Worm (Caenorhabditis elegans): ENCODE measurements around the gene Y73B6A.1.

Gene Y73B6A.1

ce11 chrIV:6667898-6668297 is at the start of gene Y73B6A.1:
Gene Y73B6A.1 (minus strand): TSS chrIV:6667998.
- TF ChIP-seq unc-62 (GFP tag; optimal IDR thresholded peaks at IDR 0.05), result no peak

ce11 chrIV:6664336-6664735 is 3.5 kb downstream of the Y73B6A.1 start:
- TF ChIP-seq unc-62 (GFP tag; optimal IDR thresholded peaks at IDR 0.05), result no peak

ce11 chrIV:6657519-6658031 is 10.2 kb downstream of the Y73B6A.1 start, which contains the start of gene C01B10.11:
Gene C01B10.11 (plus strand): TSS chrIV:6657981.
- no peak for TF ChIP-seq unc-62 (GFP tag; optimal IDR thresholded peaks at IDR 0.05)

ce11 chrIV:6655747-6656146 is 12.1 kb downstream of the Y73B6A.1 start:
- no peak for TF ChIP-seq unc-62 (GFP tag; optimal IDR thresholded peaks at IDR 0.05)

- no peak for TF ChIP-seq unc-62 (GFP tag; optimal IDR thresholded peaks at IDR 0.05)
Measured at ce11 chrIV:6653663-6654201, 14.1 kb downstream of the Y73B6A.1 start.

- TF ChIP-seq unc-62 (GFP tag; optimal IDR thresholded peaks at IDR 0.05), result no peak
Measured at ce11 chrIV:6652479-6653022, 15.2 kb downstream of the Y73B6A.1 start.

- TF ChIP-seq unc-62 (GFP tag; optimal IDR thresholded peaks at IDR 0.05), result no peak
Measured at ce11 chrIV:6648625-6649024, 19.2 kb downstream of the Y73B6A.1 start.

ce11 chrIV:6646905-6647304 is 20.9 kb downstream of the Y73B6A.1 start:
- no peak for TF ChIP-seq unc-62 (GFP tag; optimal IDR thresholded peaks at IDR 0.05)

- TF ChIP-seq unc-62 (GFP tag; optimal IDR thresholded peaks at IDR 0.05), result no peak
Measured at ce11 chrIV:6645867-6646655, 21.7 kb downstream of the Y73B6A.1 start, which contains the start of gene hil-7. Gene hil-7 (plus strand): TSS chrIV:6646312.

ce11 chrIV:6639880-6640279 is 27.9 kb downstream of the Y73B6A.1 start, which contains the start of gene C01B10.6:
Gene C01B10.6 (plus strand): TSS chrIV:6640180.
- TF ChIP-seq unc-62 (GFP tag; optimal IDR thresholded peaks at IDR 0.05), result no peak

ce11 chrIV:6638256-6638655 is 29.5 kb downstream of the Y73B6A.1 start, which contains the start of gene C01B10.7:
Gene C01B10.7 (plus strand): TSS chrIV:6638556.
- no peak for TF ChIP-seq unc-62 (GFP tag; optimal IDR thresholded peaks at IDR 0.05)

- TF ChIP-seq unc-62 (GFP tag; optimal IDR thresholded peaks at IDR 0.05), result no peak
Measured at ce11 chrIV:6634789-6635188, 33.0 kb downstream of the Y73B6A.1 start, which contains the start of gene metl-13. Gene metl-13 (plus strand): TSS chrIV:6635089.

- TF ChIP-seq unc-62 (GFP tag; optimal IDR thresholded peaks at IDR 0.05), result no peak
Measured at ce11 chrIV:6631704-6632272, 36.0 kb downstream of the Y73B6A.1 start, which contains the start of the genes cest-5.1 and C01B10.9. Gene cest-5.1 (minus strand): TSS chrIV:6631754. Gene C01B10.9 (plus strand): TSS chrIV:6632222.

- TF ChIP-seq unc-62 (GFP tag; optimal IDR thresholded peaks at IDR 0.05), result no peak
Measured at ce11 chrIV:6627798-6628197, 40.0 kb downstream of the Y73B6A.1 start, which contains the start of gene cest-5.2. Gene cest-5.2 (minus strand): TSS chrIV:6627925.

ce11 chrIV:6623390-6623789 is 44.4 kb downstream of the Y73B6A.1 start, which contains the start of gene C01B10.44:
Gene C01B10.44 (plus strand): TSS chrIV:6623690.
- TF ChIP-seq unc-62 (GFP tag; optimal IDR thresholded peaks at IDR 0.05), result no peak

ce11 chrIV:6622142-6622541 is 45.7 kb downstream of the Y73B6A.1 start:
- no peak for TF ChIP-seq unc-62 (GFP tag; optimal IDR thresholded peaks at IDR 0.05)

All from whole organism, dauer.